Fruit fly (Drosophila melanogaster): ENCODE results near the gene CG6770.
A peak's percentile ranks its signal among the peaks of the same experiment; 100 is the strongest.

Gene CG6770

DNA sequence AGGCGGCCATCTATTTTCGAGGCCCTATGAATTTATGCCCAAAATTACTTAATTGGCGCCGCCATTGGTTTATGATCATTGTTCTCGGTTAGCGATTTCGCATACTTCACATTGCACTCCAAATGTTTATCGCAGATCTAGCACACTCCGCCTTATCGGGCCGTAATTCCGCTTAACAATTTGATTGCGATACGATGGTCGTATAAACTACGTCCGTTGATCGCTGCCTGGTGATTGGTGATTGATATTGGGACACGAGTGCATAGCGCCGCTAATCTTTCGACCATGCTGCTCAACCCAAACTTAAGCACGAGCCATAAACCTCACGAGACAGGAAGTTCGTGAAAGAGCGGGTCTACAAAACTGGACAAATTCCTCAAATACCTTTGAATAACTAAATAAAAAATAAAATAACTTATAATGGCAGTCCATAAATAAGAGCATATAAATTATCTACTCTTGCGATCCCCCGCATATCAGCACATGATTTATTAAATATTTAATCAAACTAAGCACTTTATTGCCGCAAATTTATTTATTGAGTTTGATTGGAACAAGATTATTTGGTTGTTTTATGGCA, 15.3 kb downstream of the CG6770 start (continued):
- TF ChIP-seq CG6813 (GFP tag; optimal IDR thresholded peaks at IDR 0.05) (no peak), ems (GFP tag; optimal IDR thresholded peaks at IDR 0.05) (no peak), D (optimal IDR thresholded peaks at IDR 0.05) (no peak), D (GFP tag; optimal IDR thresholded peaks at IDR 0.05) (no peak), CG43689 (GFP tag; IDR thresholded peaks at IDR 0.05) (no peak), Ets65A (GFP tag) (no peak), CG7357 (GFP tag; IDR thresholded peaks at IDR 0.05) (no peak), CG15696 (tag; optimal IDR thresholded peaks at IDR 0.05) (no peak), NFAT (GFP tag; IDR thresholded peaks at IDR 0.05) (0 out of 2 replicates have a peak, but pooled peaks have one; percentile 7), CG34376 (GFP tag; optimal IDR thresholded peaks at IDR 0.05) (peak; percentile 82), B-H1 (GFP tag; IDR thresholded peaks at IDR 0.05) (no peak), ind (GFP tag; optimal IDR thresholded peaks at IDR 0.05) (no peak), Nf-YC (tag; optimal IDR thresholded peaks at IDR 0.05) (peak; percentile 53), B-H2 (GFP tag; optimal IDR thresholded peaks at IDR 0.05) (peak; percentile 10), Opbp (GFP tag; IDR thresholded peaks at IDR 0.05; ENCODE audit: partially characterized antibody) (no peak), Neu2 (GFP tag; optimal IDR thresholded peaks at IDR 0.05; ENCODE audit: borderline replicate concordance) (no peak), vnd (GFP tag; IDR thresholded peaks at IDR 0.05; ENCODE audit: partially characterized antibody) (peak; percentile 44; the same call in 1 of the 3 replicates), chif (GFP tag; optimal IDR thresholded peaks at IDR 0.05) (no peak), Dref (GFP tag; IDR thresholded peaks at IDR 0.05) (no peak), Hmr (GFP tag; optimal IDR thresholded peaks at IDR 0.05) (no peak), vvl (GFP tag; IDR thresholded peaks at IDR 0.05) (no peak), gro (GFP tag; optimal IDR thresholded peaks at IDR 0.05) (peak; percentile 9), kni (GFP tag; optimal IDR thresholded peaks at IDR 0.05) (no peak), HLHmδ (GFP tag; optimal IDR thresholded peaks at IDR 0.05) (no peak), Adf1 (GFP tag; IDR thresholded peaks at IDR 0.05) (no peak), dpn (GFP tag; optimal IDR thresholded peaks at IDR 0.05) (no peak), TFAM (GFP tag; optimal IDR thresholded peaks at IDR 0.05) (no peak), CG8359 (GFP tag; optimal IDR thresholded peaks at IDR 0.05; ENCODE audit: borderline replicate concordance) (no peak), E2f1 (GFP tag; IDR thresholded peaks at IDR 0.05) (no peak), PHDP (tag; optimal IDR thresholded peaks at IDR 0.05) (peak; percentile 9), sd (tag; optimal IDR thresholded peaks at IDR 0.05) (peak; percentile 87), Med (GFP tag) (peak; percentile 12), Deaf1 (tag; optimal IDR thresholded peaks at IDR 0.05) (no peak), sug (tag; optimal IDR thresholded peaks at IDR 0.05) (peak; percentile 74), gfzf (GFP tag; optimal IDR thresholded peaks at IDR 0.05) (no peak), CG10565 (GFP tag; optimal IDR thresholded peaks at IDR 0.05) (no peak), CG18599 (GFP tag; optimal IDR thresholded peaks at IDR 0.05) (peak; percentile 4), CG15011 (GFP tag; optimal IDR thresholded peaks at IDR 0.05) (no peak), Dek (tag; optimal IDR thresholded peaks at IDR 0.05) (no peak), bigmax (GFP tag; optimal IDR thresholded peaks at IDR 0.05) (no peak), Asciz (GFP tag; optimal IDR thresholded peaks at IDR 0.05) (no peak), jigr1 (GFP tag; IDR thresholded peaks at IDR 0.05) (no peak), exex (tag; optimal IDR thresholded peaks at IDR 0.05) (peak; percentile 96), HmgD (GFP tag; optimal IDR thresholded peaks at IDR 0.05) (no peak), unpg (GFP tag; optimal IDR thresholded peaks at IDR 0.05) (no peak), chinmo (GFP tag; IDR thresholded peaks at IDR 0.05; ENCODE audit: partially characterized antibody) (0 out of 4 replicates have a peak, but pooled peaks have one; percentile 48), en (GFP tag; optimal IDR thresholded peaks at IDR 0.05) (no peak), CG17385 (GFP tag; optimal IDR thresholded peaks at IDR 0.05) (no peak), CG31388 (GFP tag; optimal IDR thresholded peaks at IDR 0.05) (no peak), CG34224 (GFP tag; IDR thresholded peaks at IDR 0.05; ENCODE audit: partially characterized antibody) (no peak)
